Fruit fly (Drosophila melanogaster) whole organism, adult: Measurements from ENCODE around the gene Nf1.

Experiments
- CG11617 ChIP-seq: fragments of 200-800 bp; sonication (Bioruptor generic); optimal IDR thresholded peaks from 2 replicates; lab custom pipeline; 2017; ENCODE audit warnings: mild to moderate bottlenecking, missing biosample characterization, missing genetic modification reagents, missing genetic modification characterization
- CG12768 ChIP-seq: fragments of 200-800 bp; sonication (Bioruptor generic); optimal IDR thresholded peaks from 2 replicates; lab custom pipeline; 2017; ENCODE audit warnings: missing biosample characterization, missing genetic modification characterization, mild to moderate bottlenecking, moderate library complexity, missing genetic modification reagents
- CG14711 ChIP-seq: fragments of 200-800 bp; sonication (Bioruptor generic); optimal IDR thresholded peaks from 2 replicates; lab custom pipeline; 2018; ENCODE audit warnings: missing biosample characterization, mild to moderate bottlenecking, missing genetic modification characterization, moderate library complexity
- CG1620 ChIP-seq: fragments of 200-800 bp; sonication (Bioruptor generic); optimal IDR thresholded peaks from 2 replicates; lab custom pipeline; 2016; ENCODE audit warnings: missing biosample characterization, missing genetic modification characterization
- CG33017 ChIP-seq: fragments of 200-800 bp; sonication (Bioruptor generic); optimal IDR thresholded peaks from 2 replicates; lab custom pipeline; 2018; ENCODE audit warnings: missing biosample characterization, mild to moderate bottlenecking, missing genetic modification characterization, moderate library complexity
- CG5204 ChIP-seq: fragments of 200-800 bp; sonication (Bioruptor generic); optimal IDR thresholded peaks from 2 replicates; lab custom pipeline; 2016; ENCODE audit warnings: missing biosample characterization, missing genetic modification characterization
- CG7045 ChIP-seq: fragments of 200-800 bp; sonication (Bioruptor generic); optimal IDR thresholded peaks from 2 replicates; lab custom pipeline; 2017; ENCODE audit warnings: missing biosample characterization, mild to moderate bottlenecking, missing genetic modification characterization
- CG7101 ChIP-seq: fragments of 200-800 bp; sonication (Bioruptor generic); optimal IDR thresholded peaks from 2 replicates; lab custom pipeline; 2018; ENCODE audit warnings: missing biosample characterization, mild to moderate bottlenecking, missing genetic modification characterization, moderate library complexity
- Clk ChIP-seq: fragments of 200-800 bp; sonication (Bioruptor generic); optimal IDR thresholded peaks from 2 replicates; lab custom pipeline; 2017; ENCODE audit warnings: missing biosample characterization, missing genetic modification characterization
- Crg-1 ChIP-seq: fragments of 200-800 bp; sonication (Bioruptor generic); optimal IDR thresholded peaks from 2 replicates; lab custom pipeline; 2016; ENCODE audit warnings: missing biosample characterization, missing genetic modification characterization
- Hr96 ChIP-seq: fragments of 200-800 bp; sonication (Bioruptor generic); optimal IDR thresholded peaks from 2 replicates; lab custom pipeline; 2016; ENCODE audit warnings: missing biosample characterization, missing genetic modification characterization
- Mnt ChIP-seq: fragments of 200-800 bp; sonication (Bioruptor generic); optimal IDR thresholded peaks from 2 replicates; lab custom pipeline; 2016; ENCODE audit warnings: missing biosample characterization, mild to moderate bottlenecking, missing genetic modification characterization
- bab1 ChIP-seq: fragments of 200-800 bp; sonication (Bioruptor generic); optimal IDR thresholded peaks from 3 replicates; lab custom pipeline; 2019; ENCODE audit warnings: missing biosample characterization, mild to moderate bottlenecking, missing genetic modification characterization, moderate library complexity
- cic ChIP-seq: fragments of 200-800 bp; sonication (Bioruptor generic); optimal IDR thresholded peaks from 2 replicates; lab custom pipeline; 2017; ENCODE audit warnings: missing biosample characterization, mild to moderate bottlenecking, missing genetic modification characterization, moderate library complexity
- cnc ChIP-seq, 2 experiments: fragments of >200 bp; optimal IDR thresholded peaks; 2 replicates each; lab custom pipeline; 2017
- kay ChIP-seq: fragments of 200-800 bp; sonication (Bioruptor generic); peaks from one replicate; lab custom pipeline; 2016; ENCODE audit warnings: missing biosample characterization, missing genetic modification characterization, borderline replicate concordance
- ovo ChIP-seq: fragments of 200-800 bp; sonication (Bioruptor generic); optimal IDR thresholded peaks from 2 replicates; lab custom pipeline; 2016; ENCODE audit warnings: missing biosample characterization, missing genetic modification characterization
- pad ChIP-seq: fragments of 200-800 bp; sonication (Bioruptor generic); optimal IDR thresholded peaks from 3 replicates; lab custom pipeline; 2017; ENCODE audit warnings: missing biosample characterization, missing genetic modification characterization, mild to moderate bottlenecking, moderate library complexity, missing genetic modification reagents
- tj ChIP-seq: fragments of 200-800 bp; sonication (Bioruptor generic); optimal IDR thresholded peaks from 3 replicates; lab custom pipeline; 2017; ENCODE audit warnings: missing biosample characterization, mild to moderate bottlenecking, missing genetic modification characterization, moderate library complexity
- toe ChIP-seq: fragments of 200-800 bp; sonication (Bioruptor generic); optimal IDR thresholded peaks from 2 replicates; lab custom pipeline; 2016; ENCODE audit warnings: missing biosample characterization, missing genetic modification characterization

Nf1 gene

dm6 chr3R:25982734-25983133 lies at the start of gene Nf1:
Nf1 (plus strand) TSS chr3R:25983013.
- TF ChIP-seq kay (GFP tag; lab: Kevin White, UChicago) (no peak), CG1620 (GFP tag; lab: Kevin White, UChicago) (no peak), CG7045 (GFP tag; lab: Kevin White, UChicago) (no peak), bab1 (GFP tag; lab: Kevin White, UChicago) (no peak), CG12768 (GFP tag; lab: Kevin White, UChicago) (no peak), cic (no peak), toe (no peak), CG11617 (GFP tag; lab: Kevin White, UChicago) (no peak), CG33017 (tag; lab: Kevin White, UChicago) (no peak), CG14711 (tag; lab: Kevin White, UChicago) (no peak), cnc (optimal IDR thresholded peaks at IDR 0.05; lab: Kevin White, UChicago) (no peak), ovo (GFP tag; lab: Kevin White, UChicago) (no peak), Hr96 (GFP tag; lab: Kevin White, UChicago) (no peak), Mnt (GFP tag; lab: Kevin White, UChicago) (no peak), Clk (GFP tag; lab: Kevin White, UChicago) (no peak)

- no peak for TF ChIP-seq CG12768 (GFP tag; lab: Kevin White, UChicago)
- no peak for TF ChIP-seq CG11617 (GFP tag; lab: Kevin White, UChicago)
- TF ChIP-seq CG33017 (tag; lab: Kevin White, UChicago): no peak
- no peak for TF ChIP-seq pad (GFP tag; lab: Kevin White, UChicago)
- no peak for TF ChIP-seq CG14711 (tag; lab: Kevin White, UChicago)
- no peak for TF ChIP-seq CG7101
- TF ChIP-seq Crg-1 (GFP tag; lab: Kevin White, UChicago): no peak
- TF ChIP-seq cnc (optimal IDR thresholded peaks at IDR 0.05; lab: Kevin White, UChicago): no peak
Measured at dm6 chr3R:25941310-25941709, 41.5 kb upstream of the Nf1 start.

dm6 chr3R:25956092-25956491 lies 26.7 kb upstream of the Nf1 start, which contains the start of gene CCAP-R:
CCAP-R (minus strand) TSS chr3R:25956270.
- TF ChIP-seq cic: no peak
- TF ChIP-seq toe: no peak
- TF ChIP-seq Crg-1 (GFP tag; lab: Kevin White, UChicago): no peak
- TF ChIP-seq CG33017 (tag; lab: Kevin White, UChicago): no peak
- TF ChIP-seq CG11617 (GFP tag; lab: Kevin White, UChicago): no peak
- no peak for TF ChIP-seq CG5204 (GFP tag; lab: Kevin White, UChicago)
- no peak for TF ChIP-seq Hr96 (GFP tag; lab: Kevin White, UChicago)
- TF ChIP-seq CG7101: no peak
- TF ChIP-seq CG1620 (GFP tag; lab: Kevin White, UChicago): no peak
- no peak for TF ChIP-seq kay (GFP tag; lab: Kevin White, UChicago)
- no peak for TF ChIP-seq CG12768 (GFP tag; lab: Kevin White, UChicago)

dm6 chr3R:25958979-25959378 lies 23.8 kb upstream of the Nf1 start, which contains the start of gene CG14540:
CG14540 (plus strand) TSS chr3R:25959279.
- TF ChIP-seq cnc (optimal IDR thresholded peaks at IDR 0.05; lab: Kevin White, UChicago) (no peak), Hr96 (GFP tag; lab: Kevin White, UChicago) (no peak), Crg-1 (GFP tag; lab: Kevin White, UChicago) (no peak), tj (no peak), kay (GFP tag; lab: Kevin White, UChicago) (peak; percentile 20)

dm6 chr3R:25961694-25962093 lies 21.1 kb upstream of the Nf1 start, which contains the start of gene boss:
boss (plus strand) TSS chr3R:25961994.
- TF ChIP-seq bab1 (GFP tag; lab: Kevin White, UChicago): no peak
- no peak for TF ChIP-seq cnc (optimal IDR thresholded peaks at IDR 0.05; lab: Kevin White, UChicago)
- no peak for TF ChIP-seq CG7045 (GFP tag; lab: Kevin White, UChicago)
- no peak for TF ChIP-seq Clk (GFP tag; lab: Kevin White, UChicago)
- TF ChIP-seq CG11617 (GFP tag; lab: Kevin White, UChicago): no peak
- no peak for TF ChIP-seq CG5204 (GFP tag; lab: Kevin White, UChicago)
- no peak for TF ChIP-seq Crg-1 (GFP tag; lab: Kevin White, UChicago)
- no peak for TF ChIP-seq CG33017 (tag; lab: Kevin White, UChicago)

- TF ChIP-seq Hr96 (GFP tag; lab: Kevin White, UChicago) (no peak), CG12768 (GFP tag; lab: Kevin White, UChicago) (no peak), CG5204 (GFP tag; lab: Kevin White, UChicago) (no peak), Crg-1 (GFP tag; lab: Kevin White, UChicago) (no peak), Mnt (GFP tag; lab: Kevin White, UChicago) (no peak), Clk (GFP tag; lab: Kevin White, UChicago) (no peak), pad (GFP tag; lab: Kevin White, UChicago) (no peak), toe (no peak), CG1620 (GFP tag; lab: Kevin White, UChicago) (no peak), CG11617 (GFP tag; lab: Kevin White, UChicago) (no peak), tj (no peak), bab1 (GFP tag; lab: Kevin White, UChicago) (no peak), CG33017 (tag; lab: Kevin White, UChicago) (no peak), CG7101 (no peak)
Measured at dm6 chr3R:25966944-25967343, 15.9 kb upstream of the Nf1 start.

dm6 chr3R:25968486-25968885 lies 14.3 kb upstream of the Nf1 start:
- TF ChIP-seq CG5204 (GFP tag; lab: Kevin White, UChicago) (no peak), CG7045 (GFP tag; lab: Kevin White, UChicago) (no peak), cic (no peak), Mnt (GFP tag; lab: Kevin White, UChicago) (no peak), CG1620 (GFP tag; lab: Kevin White, UChicago) (no peak), pad (GFP tag; lab: Kevin White, UChicago) (no peak), CG11617 (GFP tag; lab: Kevin White, UChicago) (no peak), ovo (GFP tag; lab: Kevin White, UChicago) (no peak), Hr96 (GFP tag; lab: Kevin White, UChicago) (no peak), Crg-1 (GFP tag; lab: Kevin White, UChicago) (no peak), Clk (GFP tag; lab: Kevin White, UChicago) (no peak), tj (no peak), kay (GFP tag; lab: Kevin White, UChicago) (no peak), CG12768 (GFP tag; lab: Kevin White, UChicago) (no peak), cnc (optimal IDR thresholded peaks at IDR 0.05; lab: Kevin White, UChicago) (no peak), bab1 (GFP tag; lab: Kevin White, UChicago) (no peak)
